Fruit fly (Drosophila melanogaster): ENCODE data around the gene Ddrgk1.

The Ddrgk1 gene

DNA sequence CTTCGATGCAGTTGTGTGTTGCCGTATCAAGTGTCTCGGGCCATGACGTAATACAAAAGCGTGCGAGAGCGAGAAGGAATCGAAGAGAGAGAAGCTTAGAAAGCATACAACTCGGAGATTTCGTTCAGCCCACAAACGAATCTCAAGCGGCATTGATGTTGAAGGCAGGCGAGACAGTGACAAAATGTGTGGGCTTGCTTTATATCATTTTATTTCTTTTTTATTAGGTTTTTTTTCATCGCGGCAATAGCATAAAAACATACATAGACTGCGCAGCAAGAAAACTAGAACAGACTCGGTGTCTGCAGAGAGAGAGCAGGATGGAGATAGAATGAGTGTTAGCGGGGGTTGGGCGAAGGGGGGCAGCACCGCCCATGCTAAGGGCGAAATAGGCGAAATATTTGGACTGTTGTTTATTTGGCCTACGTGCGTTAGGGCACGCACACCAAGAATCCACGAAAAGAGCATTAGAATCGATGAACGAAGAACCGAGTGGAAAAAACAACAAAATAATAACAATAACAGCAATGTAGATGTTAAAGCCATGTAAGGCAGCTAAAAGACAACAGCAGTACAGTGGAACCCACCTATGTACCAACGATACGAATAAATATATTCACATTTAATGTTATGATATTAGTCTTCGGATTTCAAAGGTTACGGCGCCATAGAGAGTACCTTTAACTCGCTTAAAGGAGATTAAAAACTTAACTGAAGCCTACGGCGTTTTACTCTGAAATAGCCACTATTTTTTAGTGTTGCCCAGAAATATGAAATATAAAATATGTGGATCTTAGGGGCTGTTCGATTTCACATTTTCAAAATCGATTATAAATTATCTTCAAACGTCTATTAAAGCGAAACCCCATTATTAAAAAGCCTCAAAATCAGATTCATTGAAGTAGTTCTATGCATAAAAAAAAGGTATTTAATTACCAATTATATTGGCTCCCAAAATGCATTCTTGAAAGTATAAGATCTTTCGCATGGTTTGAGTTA, 27.2 kb upstream of the Ddrgk1 start:
- TF ChIP-seq ttk (optimal IDR thresholded peaks at IDR 0.05) (no peak), Myc (optimal IDR thresholded peaks at IDR 0.05) (no peak), Sin3A (optimal IDR thresholded peaks at IDR 0.05) (no peak), insv (optimal IDR thresholded peaks at IDR 0.05) (no peak), psq (optimal IDR thresholded peaks at IDR 0.05) (no peak), h (optimal IDR thresholded peaks at IDR 0.05) (no peak)

DNA sequence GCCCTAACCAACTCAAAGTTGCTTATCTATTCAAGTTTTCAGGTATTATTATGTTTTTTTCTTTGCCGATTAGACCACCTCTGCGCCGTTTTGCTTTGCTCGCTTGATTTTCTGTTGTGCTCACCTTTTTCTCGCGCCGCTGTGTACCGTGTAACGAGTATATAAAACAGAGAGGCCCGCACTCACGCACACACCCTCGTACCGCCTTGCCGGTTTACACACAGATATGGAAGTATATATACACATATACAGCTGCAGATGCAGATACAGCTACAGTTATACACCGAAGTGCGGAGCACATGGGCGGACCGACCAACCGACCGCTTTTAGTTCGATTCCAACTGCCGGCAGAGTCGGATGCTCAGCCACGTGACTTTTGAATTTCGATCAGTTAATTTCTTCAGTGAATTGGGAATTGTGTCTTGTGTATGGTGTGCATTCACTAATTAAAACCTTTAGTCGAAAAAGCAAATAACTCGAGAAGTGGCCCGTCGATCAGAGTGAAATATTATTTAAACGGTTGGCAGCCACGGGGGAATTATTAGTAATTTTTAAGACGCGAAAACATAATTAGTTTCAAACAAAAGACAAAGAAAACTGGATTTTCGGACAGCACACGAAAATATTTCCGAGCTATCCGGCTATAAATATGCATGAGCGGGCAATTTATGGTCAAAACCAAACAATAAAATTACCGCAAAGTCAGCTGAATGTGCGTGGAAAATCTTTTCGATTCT, 26.2 kb upstream of the Ddrgk1 start:
- TF ChIP-seq ttk (optimal IDR thresholded peaks at IDR 0.05) (no peak), h (optimal IDR thresholded peaks at IDR 0.05) (no peak), psq (optimal IDR thresholded peaks at IDR 0.05) (no peak), insv (optimal IDR thresholded peaks at IDR 0.05) (no peak), Sin3A (optimal IDR thresholded peaks at IDR 0.05) (no peak), Myc (optimal IDR thresholded peaks at IDR 0.05) (no peak)

DNA sequence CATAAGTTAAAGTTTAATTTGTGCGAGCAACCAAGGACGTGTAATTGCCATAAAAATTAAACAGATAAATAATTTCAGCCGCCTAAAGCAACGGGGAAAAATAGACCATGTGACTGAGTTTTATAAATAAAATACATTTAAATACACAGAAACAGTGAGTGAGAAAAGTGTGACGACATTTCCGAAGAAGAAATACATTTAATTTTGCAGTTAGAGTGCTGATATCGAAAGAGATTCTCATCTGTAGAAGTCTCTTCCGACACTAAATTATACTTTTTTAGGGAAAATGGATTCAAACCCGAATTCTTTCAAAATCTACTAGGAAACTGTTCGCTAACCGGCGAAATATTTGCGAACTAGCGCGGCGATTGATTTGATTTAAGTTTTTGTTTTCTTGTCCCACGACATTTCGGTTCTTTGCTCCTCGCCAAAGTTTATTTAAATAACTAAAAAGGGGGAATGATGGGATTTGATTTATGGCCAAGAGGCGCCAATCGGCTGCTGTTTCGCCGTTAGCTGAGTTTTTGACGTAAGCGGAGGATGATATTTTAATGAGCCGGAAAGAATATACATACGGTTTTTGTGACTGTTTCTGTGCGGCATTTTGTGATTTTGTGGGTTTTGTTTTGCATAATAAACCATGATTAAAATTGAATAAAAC, 25.2 kb upstream of the Ddrgk1 start:
- TF ChIP-seq psq (optimal IDR thresholded peaks at IDR 0.05), result no peak

DNA sequence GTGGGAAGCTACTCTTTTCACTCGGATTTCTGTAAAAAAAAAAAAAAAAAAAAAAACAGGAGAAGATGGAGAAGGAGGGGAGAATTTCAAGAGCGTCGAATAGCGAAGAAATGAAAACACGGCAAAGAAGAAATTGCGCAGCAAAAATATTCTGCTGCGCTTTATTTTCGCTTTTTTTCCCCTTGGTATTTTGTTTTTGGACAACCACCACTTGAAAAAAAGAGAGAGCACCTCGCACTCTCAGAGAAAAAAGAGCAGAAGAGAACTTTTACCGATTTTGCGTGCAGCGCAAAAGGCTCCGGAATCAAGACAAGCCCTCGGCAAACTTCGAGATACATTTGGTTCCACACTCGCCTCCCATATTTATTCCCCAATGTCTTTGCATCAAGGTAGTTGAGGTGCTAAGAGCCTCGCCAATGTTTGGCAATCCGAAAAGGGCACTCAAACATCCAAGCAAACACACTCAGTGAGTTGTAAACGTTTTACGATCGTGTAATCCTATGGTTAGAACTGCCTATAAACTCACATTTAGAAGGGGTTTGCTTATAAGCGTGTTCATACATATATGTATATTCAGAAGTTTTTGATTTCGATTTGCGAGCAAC, 24.0 kb upstream of the Ddrgk1 start:
- TF ChIP-seq h (optimal IDR thresholded peaks at IDR 0.05) (no peak), psq (optimal IDR thresholded peaks at IDR 0.05) (no peak), Sin3A (optimal IDR thresholded peaks at IDR 0.05) (no peak), Myc (optimal IDR thresholded peaks at IDR 0.05) (no peak), insv (optimal IDR thresholded peaks at IDR 0.05) (no peak), ttk (optimal IDR thresholded peaks at IDR 0.05) (no peak)

DNA sequence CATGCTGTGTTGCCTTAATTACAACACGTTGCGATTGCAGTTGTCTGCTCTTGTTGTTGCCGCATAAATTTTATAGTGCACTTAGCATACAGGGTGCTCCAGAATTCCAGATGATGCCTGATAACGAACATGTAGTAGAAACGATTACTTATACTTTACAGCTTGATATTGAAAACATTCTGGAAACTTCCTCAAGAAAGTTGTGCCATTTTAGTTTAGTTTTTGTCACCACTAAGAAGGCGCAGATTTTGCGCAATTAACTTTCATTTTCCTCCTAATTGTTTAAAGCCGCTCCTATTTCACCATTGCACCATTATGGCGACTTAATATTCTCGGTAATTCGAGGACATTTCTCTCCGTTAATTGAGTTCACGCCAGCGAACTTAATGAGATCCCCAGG, 22.6 kb upstream of the Ddrgk1 start:
- TF ChIP-seq ttk (optimal IDR thresholded peaks at IDR 0.05), result no peak
- no peak for TF ChIP-seq Sin3A (optimal IDR thresholded peaks at IDR 0.05)
- no peak for TF ChIP-seq h (optimal IDR thresholded peaks at IDR 0.05)
- no peak for TF ChIP-seq psq (optimal IDR thresholded peaks at IDR 0.05)
- no peak for TF ChIP-seq insv (optimal IDR thresholded peaks at IDR 0.05)
- TF ChIP-seq Myc (optimal IDR thresholded peaks at IDR 0.05), result no peak

DNA sequence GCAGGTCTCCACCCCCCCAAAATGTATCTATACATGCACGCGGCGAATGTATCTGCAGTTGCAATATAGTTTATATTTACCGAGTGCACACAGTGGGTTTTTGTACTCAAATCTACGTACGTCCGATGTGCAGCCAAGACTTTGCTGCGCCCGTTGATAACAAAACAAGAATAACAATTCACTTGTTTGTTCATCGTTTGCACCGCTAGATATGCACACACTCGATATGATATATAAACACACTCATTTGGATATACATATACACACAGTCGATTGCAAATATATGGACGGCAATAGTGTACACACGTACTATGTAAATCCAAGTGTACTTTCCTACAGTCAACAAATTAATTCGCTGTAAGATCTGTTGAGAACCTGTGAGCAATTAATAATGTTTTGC, 21.1 kb upstream of the Ddrgk1 start:
- TF ChIP-seq Sin3A (optimal IDR thresholded peaks at IDR 0.05) (no peak), ttk (optimal IDR thresholded peaks at IDR 0.05) (no peak), psq (optimal IDR thresholded peaks at IDR 0.05) (no peak), Myc (optimal IDR thresholded peaks at IDR 0.05) (no peak), insv (optimal IDR thresholded peaks at IDR 0.05) (no peak), h (optimal IDR thresholded peaks at IDR 0.05) (no peak)

DNA sequence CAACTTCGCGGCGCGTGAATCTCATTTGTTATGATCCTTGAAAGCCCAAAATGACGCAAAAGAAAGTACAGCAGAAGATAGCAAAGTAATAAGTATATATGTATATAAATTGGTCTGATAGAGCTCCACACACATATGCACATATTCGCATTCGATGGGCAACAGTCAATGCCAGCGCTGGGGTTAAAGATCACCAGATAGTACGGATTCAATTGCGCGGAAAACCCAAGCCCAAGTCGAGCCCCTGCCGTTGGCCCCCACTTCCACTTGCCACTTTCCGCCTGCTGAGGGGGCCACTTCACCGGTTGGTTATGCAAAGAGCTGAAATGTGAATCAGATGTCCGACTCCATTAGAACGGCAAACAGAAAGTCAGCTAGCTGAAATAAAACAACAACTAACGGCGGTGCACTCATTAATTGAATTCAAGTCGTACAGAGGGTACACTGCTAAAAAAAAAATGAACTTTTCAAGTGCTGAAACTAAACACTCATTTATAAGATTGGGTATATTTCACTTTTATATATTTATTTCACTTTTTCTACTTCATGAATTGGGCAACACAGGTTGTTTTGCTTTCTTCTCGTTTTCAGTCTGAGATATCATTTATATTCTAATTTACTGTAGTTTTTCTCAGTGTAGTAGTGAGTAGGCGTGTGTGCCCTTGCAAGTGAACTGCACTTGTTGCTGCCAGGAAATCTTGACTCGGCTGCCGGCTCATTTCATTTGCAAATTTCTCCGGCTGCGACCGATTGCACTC, 19.5 kb upstream of the Ddrgk1 start:
- no peak for TF ChIP-seq h (optimal IDR thresholded peaks at IDR 0.05)
- no peak for TF ChIP-seq psq (optimal IDR thresholded peaks at IDR 0.05)

DNA sequence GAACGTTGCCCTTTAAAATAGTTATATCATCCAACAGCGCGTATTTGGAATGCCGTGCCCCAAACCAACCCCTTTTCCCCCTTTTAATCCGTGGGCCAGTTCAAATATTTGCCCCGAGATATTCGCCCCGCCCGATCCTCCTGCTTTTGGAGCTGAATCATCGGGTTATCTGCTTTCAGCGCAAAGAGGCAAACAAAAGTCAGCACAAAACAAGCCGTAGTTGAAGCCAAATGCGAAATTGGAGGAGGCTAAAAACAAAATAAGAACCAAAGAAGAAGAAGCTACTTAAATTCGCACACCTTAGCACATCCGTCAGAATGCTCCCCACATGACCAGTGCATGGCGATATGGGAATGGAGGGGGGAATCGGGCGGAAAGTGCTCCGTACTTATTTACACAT, 17.3 kb upstream of the Ddrgk1 start:
- no peak for TF ChIP-seq psq (optimal IDR thresholded peaks at IDR 0.05)
- no peak for TF ChIP-seq insv (optimal IDR thresholded peaks at IDR 0.05)
- no peak for TF ChIP-seq ttk (optimal IDR thresholded peaks at IDR 0.05)
- TF ChIP-seq Myc (optimal IDR thresholded peaks at IDR 0.05), result no peak
- no peak for TF ChIP-seq h (optimal IDR thresholded peaks at IDR 0.05)
- TF ChIP-seq Sin3A (optimal IDR thresholded peaks at IDR 0.05), result no peak

DNA sequence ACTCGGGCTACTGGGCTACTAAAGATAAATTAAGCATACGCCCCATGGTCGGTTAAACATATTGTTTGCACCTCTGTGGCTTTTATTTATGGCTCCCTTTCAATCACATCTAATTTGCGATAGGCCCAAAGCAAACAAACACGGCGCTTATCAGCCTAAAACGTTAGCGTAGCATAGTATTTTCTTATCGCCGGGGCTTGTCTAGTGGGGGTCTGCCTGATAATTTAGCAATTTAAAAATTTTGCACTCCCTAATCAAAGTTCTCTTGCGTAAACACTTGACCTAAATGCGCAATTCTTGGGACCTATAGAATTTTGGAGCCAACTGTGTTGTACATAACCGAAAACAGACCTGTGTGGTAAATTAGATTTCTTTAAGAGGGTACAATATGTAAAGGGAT, 16.8 kb upstream of the Ddrgk1 start:
- TF ChIP-seq Sin3A (optimal IDR thresholded peaks at IDR 0.05) (no peak), h (optimal IDR thresholded peaks at IDR 0.05) (no peak), ttk (optimal IDR thresholded peaks at IDR 0.05) (no peak), insv (optimal IDR thresholded peaks at IDR 0.05) (no peak), Myc (optimal IDR thresholded peaks at IDR 0.05) (no peak), psq (optimal IDR thresholded peaks at IDR 0.05) (no peak)

DNA sequence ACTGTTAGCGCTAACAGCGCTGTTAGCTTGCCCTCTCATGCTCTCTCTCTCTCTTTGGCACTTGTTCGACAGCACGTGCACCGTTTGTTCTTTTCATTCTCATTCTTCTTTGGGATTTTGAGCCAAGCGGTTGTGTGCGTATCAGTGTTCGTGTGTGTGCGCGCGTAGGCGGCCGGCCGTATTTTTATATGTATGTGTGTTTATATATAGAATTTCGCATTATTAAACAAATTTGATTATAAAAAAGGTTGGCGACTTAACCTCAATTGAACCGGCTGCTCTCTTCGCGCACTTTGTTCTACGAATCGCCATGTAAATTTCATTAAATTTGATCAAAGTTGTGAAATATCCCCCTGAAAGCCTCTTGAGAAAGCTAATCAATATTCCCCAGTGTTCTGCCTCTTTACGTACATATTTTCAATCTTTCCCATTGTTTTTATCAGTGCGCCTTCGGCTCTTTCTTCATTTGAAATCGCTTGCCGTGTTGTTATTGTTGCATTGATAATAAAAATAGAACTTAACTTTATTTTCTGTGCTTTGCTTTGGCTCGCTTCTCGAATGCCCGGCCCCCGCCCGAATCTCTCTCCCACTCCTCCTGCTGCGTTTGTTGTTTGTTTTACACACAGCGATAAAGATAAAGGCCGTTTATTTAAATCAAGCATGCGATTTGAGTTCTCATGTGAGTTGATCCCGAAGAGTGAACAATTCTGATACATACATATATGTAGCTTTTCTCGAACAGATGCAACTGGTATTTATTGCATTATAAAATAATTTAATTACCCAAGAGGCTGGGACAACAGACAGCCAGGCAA, 15.6 kb upstream of the Ddrgk1 start:
- TF ChIP-seq Sin3A (optimal IDR thresholded peaks at IDR 0.05) (no peak), ttk (optimal IDR thresholded peaks at IDR 0.05) (no peak), h (optimal IDR thresholded peaks at IDR 0.05) (no peak), insv (optimal IDR thresholded peaks at IDR 0.05) (no peak), psq (optimal IDR thresholded peaks at IDR 0.05) (no peak), Myc (optimal IDR thresholded peaks at IDR 0.05) (no peak)

Data from Kc167 (cell line).